ENCODE assay signal across 2 fruit fly cellular contexts in genomic region chr3R:8979850-8980775, dm6.
TF ChIP-seq lines count a peak whose summit lies in the region.

No protein-coding gene starts in this region.

TF ChIP-seq in whole organism, embryonic, 481 proteins besides CTCF, POLR2A, EP300 and RAD21 (continued from another document and continues in another):
- TF ChIP-seq pum (GFP tag; optimal IDR thresholded peaks at IDR 0.05; lab: Kevin White, UChicago) (peak; percentile 8), bsh (GFP tag; optimal IDR thresholded peaks at IDR 0.05; lab: Kevin White, UChicago) (peak; percentile 8 to 11), dpn (GFP tag; optimal IDR thresholded peaks at IDR 0.05; lab: Kevin White, UChicago) (peak in 1 of 2 experiments; percentile 28), Hsf (GFP tag; optimal IDR thresholded peaks at IDR 0.05; lab: Kevin White, UChicago) (no peak), Med (GFP tag; lab: Kevin White, UChicago) (peak; percentile 57), Hey (tag; optimal IDR thresholded peaks at IDR 0.05; lab: Kevin White, UChicago) (no peak), fd3F (GFP tag; optimal IDR thresholded peaks at IDR 0.05; lab: Kevin White, UChicago) (no peak), gcm2 (GFP tag; optimal IDR thresholded peaks at IDR 0.05; lab: Kevin White, UChicago) (peak; percentile 3), CG6654 (GFP tag; optimal IDR thresholded peaks at IDR 0.05; lab: Kevin White, UChicago) (no peak), gfzf (GFP tag; optimal IDR thresholded peaks at IDR 0.05; lab: Kevin White, UChicago) (no peak), Hmr (GFP tag; optimal IDR thresholded peaks at IDR 0.05; lab: Kevin White, UChicago) (peak; percentile 16), Atf-2 (GFP tag; optimal IDR thresholded peaks at IDR 0.05; lab: Kevin White, UChicago) (peak; percentile 14), Eip74EF (GFP tag; optimal IDR thresholded peaks at IDR 0.05; lab: Kevin White, UChicago) (peak in 1 of 2 experiments; percentile 22), CG17912 (GFP tag; optimal IDR thresholded peaks at IDR 0.05; lab: Kevin White, UChicago) (peak; percentile 27), tx (GFP tag; optimal IDR thresholded peaks at IDR 0.05; lab: Kevin White, UChicago) (no peak), slp2 (GFP tag; optimal IDR thresholded peaks at IDR 0.05; lab: Kevin White, UChicago) (no peak), NfI (GFP tag; optimal IDR thresholded peaks at IDR 0.05; lab: Kevin White, UChicago) (peak; percentile 24), bowl (GFP tag; IDR thresholded peaks at IDR 0.05; lab: Robert Waterston, UW) (no peak), lilli (GFP tag; optimal IDR thresholded peaks at IDR 0.05; lab: Kevin White, UChicago) (no peak), Taf1 (GFP tag; IDR thresholded peaks at IDR 0.05; lab: Robert Waterston, UW) (no peak), Sox102F (GFP tag; optimal IDR thresholded peaks at IDR 0.05; lab: Kevin White, UChicago) (no peak), Chrac-16 (GFP tag; optimal IDR thresholded peaks at IDR 0.05; lab: Kevin White, UChicago) (no peak), CG4424 (GFP tag; optimal IDR thresholded peaks at IDR 0.05; lab: Kevin White, UChicago) (no peak), amos (GFP tag; IDR thresholded peaks at IDR 0.05; lab: Robert Waterston, UW; ENCODE audit: partially characterized antibody) (peak; percentile 80), wdn (GFP tag; IDR thresholded peaks at IDR 0.05; lab: Robert Waterston, UW) (no peak), pnt (GFP tag; optimal IDR thresholded peaks at IDR 0.05; lab: Kevin White, UChicago) (peak; percentile 10), BtbVII (GFP tag; optimal IDR thresholded peaks at IDR 0.05; lab: Kevin White, UChicago) (peak; percentile 0), D19A (tag; optimal IDR thresholded peaks at IDR 0.05; lab: Kevin White, UChicago) (peak; percentile 25), otp (GFP tag; IDR thresholded peaks at IDR 0.05; lab: Robert Waterston, UW) (no peak), unc-4 (GFP tag; IDR thresholded peaks at IDR 0.05; lab: Robert Waterston, UW; ENCODE audit: partially characterized antibody) (peak; percentile 39; the same call in 1 of the 2 replicates), CG18764 (GFP tag; optimal IDR thresholded peaks at IDR 0.05; lab: Kevin White, UChicago) (no peak), CG6854 (GFP tag; optimal IDR thresholded peaks at IDR 0.05; lab: Kevin White, UChicago) (peak; percentile 56), CG4854 (GFP tag; optimal IDR thresholded peaks at IDR 0.05; lab: Kevin White, UChicago) (no peak), ssp (GFP tag; IDR thresholded peaks at IDR 0.05; lab: Robert Waterston, UW) (no peak), Pdp1 (GFP tag; optimal IDR thresholded peaks at IDR 0.05; lab: Kevin White, UChicago) (peak in 1 of 2 experiments; percentile 41), Dek (tag; optimal IDR thresholded peaks at IDR 0.05; lab: Kevin White, UChicago) (peak; percentile 69), zfh1 (GFP tag; IDR thresholded peaks at IDR 0.05; lab: Robert Waterston, UW) (no peak; the same call in 2 of the 3 replicates), CG1233 (GFP tag; optimal IDR thresholded peaks at IDR 0.05; lab: Kevin White, UChicago) (peak; percentile 6), shn (GFP tag; optimal IDR thresholded peaks at IDR 0.05; lab: Kevin White, UChicago) (no peak), fru (optimal IDR thresholded peaks at IDR 0.05; lab: Kevin White, UChicago) (no peak), z (GFP tag; IDR thresholded peaks at IDR 0.05; lab: Robert Waterston, UW) (no peak), CG10209 (GFP tag; optimal IDR thresholded peaks at IDR 0.05; lab: Kevin White, UChicago) (no peak), CG2116 (GFP tag; optimal IDR thresholded peaks at IDR 0.05; lab: Kevin White, UChicago) (no peak), HLHmδ (GFP tag; optimal IDR thresholded peaks at IDR 0.05; lab: Kevin White, UChicago) (no peak), C15 (GFP tag; IDR thresholded peaks at IDR 0.05; lab: Robert Waterston, UW) (no peak), ash1 (GFP tag; optimal IDR thresholded peaks at IDR 0.05; lab: Kevin White, UChicago) (no peak), CG34224 (GFP tag; IDR thresholded peaks at IDR 0.05; lab: Robert Waterston, UW; ENCODE audit: partially characterized antibody) (no peak; the same call in 2 of the 3 replicates), CG32532 (GFP tag; IDR thresholded peaks at IDR 0.05; lab: Robert Waterston, UW) (peak; percentile 58; the same call in 1 of the 2 replicates), Hr51 (GFP tag; optimal IDR thresholded peaks at IDR 0.05; lab: Kevin White, UChicago) (peak in 1 of 2 experiments; percentile 10), ATbp (GFP tag; optimal IDR thresholded peaks at IDR 0.05; lab: Kevin White, UChicago) (no peak), kni (GFP tag; optimal IDR thresholded peaks at IDR 0.05; lab: Kevin White, UChicago) (no peak), CG6254 (GFP tag; optimal IDR thresholded peaks at IDR 0.05; lab: Kevin White, UChicago) (no peak), so (GFP tag; IDR thresholded peaks at IDR 0.05; lab: Robert Waterston, UW) (0 out of 3 replicates have a peak, but pooled peaks have one; percentile 27), CG12391 (tag; optimal IDR thresholded peaks at IDR 0.05; lab: Kevin White, UChicago) (peak; percentile 3), CG10366 (GFP tag; IDR thresholded peaks at IDR 0.05; lab: Robert Waterston, UW) (no peak), nau (GFP tag; optimal IDR thresholded peaks at IDR 0.05; lab: Kevin White, UChicago) (peak; percentile 17), tll (GFP tag; optimal IDR thresholded peaks at IDR 0.05; lab: Kevin White, UChicago) (no peak), CG30403 (GFP tag; optimal IDR thresholded peaks at IDR 0.05; lab: Kevin White, UChicago) (peak; percentile 24), CG4617 (GFP tag; optimal IDR thresholded peaks at IDR 0.05; lab: Kevin White, UChicago; ENCODE audit: borderline replicate concordance) (no peak), Neu2 (GFP tag; optimal IDR thresholded peaks at IDR 0.05; lab: Kevin White, UChicago; ENCODE audit: borderline replicate concordance) (no peak), Poxn (GFP tag; IDR thresholded peaks at IDR 0.05; lab: Robert Waterston, UW) (no peak), CG11723 (GFP tag; optimal IDR thresholded peaks at IDR 0.05; lab: Kevin White, UChicago) (no peak), CG15514 (GFP tag; optimal IDR thresholded peaks at IDR 0.05; lab: Kevin White, UChicago) (no peak), CG3847 (GFP tag; IDR thresholded peaks at IDR 0.05; lab: Robert Waterston, UW) (0 out of 2 replicates have a peak, but pooled peaks have one; percentile 15), crol (GFP tag; IDR thresholded peaks at IDR 0.05; lab: Robert Waterston, UW) (no peak)

TF ChIP-seq in whole organism, prepupa, 60 proteins besides CTCF, POLR2A, EP300 and RAD21 (continued from another document):
- TF ChIP-seq CG8632 (GFP tag; optimal IDR thresholded peaks at IDR 0.05; lab: Kevin White, UChicago) (no peak), CG6163 (GFP tag; IDR thresholded peaks at IDR 0.05; lab: Robert Waterston, UW) (no peak), CG8119 (GFP tag; IDR thresholded peaks at IDR 0.05; lab: Robert Waterston, UW) (peak; percentile 38; the same call in 2 of the 3 replicates), CG10669 (GFP tag; optimal IDR thresholded peaks at IDR 0.05; lab: Kevin White, UChicago) (no peak), fd59A (GFP tag; optimal IDR thresholded peaks at IDR 0.05; lab: Kevin White, UChicago) (no peak), Blimp-1 (GFP tag; optimal IDR thresholded peaks at IDR 0.05; lab: Kevin White, UChicago) (no peak), CG6792 (GFP tag; optimal IDR thresholded peaks at IDR 0.05; lab: Kevin White, UChicago) (no peak), Ets21C (GFP tag; optimal IDR thresholded peaks at IDR 0.05; lab: Kevin White, UChicago) (peak; percentile 26), CG34406 (GFP tag; optimal IDR thresholded peaks at IDR 0.05; lab: Kevin White, UChicago) (no peak), CG6276 (GFP tag; optimal IDR thresholded peaks at IDR 0.05; lab: Kevin White, UChicago) (peak; percentile 27), CG32006 (GFP tag; optimal IDR thresholded peaks at IDR 0.05; lab: Kevin White, UChicago) (no peak), Sox14 (GFP tag; optimal IDR thresholded peaks at IDR 0.05; lab: Kevin White, UChicago) (no peak), Met (GFP tag; optimal IDR thresholded peaks at IDR 0.05; lab: Kevin White, UChicago) (peak; percentile 9), Hr39 (GFP tag; optimal IDR thresholded peaks at IDR 0.05; lab: Kevin White, UChicago) (peak; percentile 15), CG7368 (GFP tag; optimal IDR thresholded peaks at IDR 0.05; lab: Kevin White, UChicago) (no peak), topi (GFP tag; optimal IDR thresholded peaks at IDR 0.05; lab: Kevin White, UChicago) (no peak), Sox102F (GFP tag; optimal IDR thresholded peaks at IDR 0.05; lab: Kevin White, UChicago) (no peak), OdsH (GFP tag; optimal IDR thresholded peaks at IDR 0.05; lab: Kevin White, UChicago) (peak; percentile 8), CG8319 (GFP tag; optimal IDR thresholded peaks at IDR 0.05; lab: Kevin White, UChicago) (peak; percentile 64), Eip93F (GFP tag; optimal IDR thresholded peaks at IDR 0.05; lab: Kevin White, UChicago) (no peak), Eip75B (GFP tag; optimal IDR thresholded peaks at IDR 0.05; lab: Kevin White, UChicago) (no peak), net (GFP tag; optimal IDR thresholded peaks at IDR 0.05; lab: Kevin White, UChicago) (no peak), CG9139 (GFP tag; optimal IDR thresholded peaks at IDR 0.05; lab: Kevin White, UChicago) (peak; percentile 14), CG15336 (GFP tag; IDR thresholded peaks at IDR 0.05; lab: Robert Waterston, UW) (peak; percentile 61), CG31627 (GFP tag; optimal IDR thresholded peaks at IDR 0.05; lab: Kevin White, UChicago) (peak; percentile 38), Sox15 (GFP tag; optimal IDR thresholded peaks at IDR 0.05; lab: Kevin White, UChicago) (no peak), CG16779 (tag; optimal IDR thresholded peaks at IDR 0.05; lab: Kevin White, UChicago) (no peak), CG11902 (GFP tag; optimal IDR thresholded peaks at IDR 0.05; lab: Kevin White, UChicago) (no peak), CG1621 (tag; optimal IDR thresholded peaks at IDR 0.05; lab: Kevin White, UChicago) (no peak), Eip78C (GFP tag; lab: Kevin White, UChicago) (peak; percentile 33), vri (GFP tag; optimal IDR thresholded peaks at IDR 0.05; lab: Kevin White, UChicago) (no peak), Hr4 (GFP tag; optimal IDR thresholded peaks at IDR 0.05; lab: Kevin White, UChicago) (no peak), Ets96B (tag; optimal IDR thresholded peaks at IDR 0.05; lab: Kevin White, UChicago) (no peak), fkh (GFP tag; optimal IDR thresholded peaks at IDR 0.05; lab: Kevin White, UChicago) (peak; percentile 76), salr (GFP tag; optimal IDR thresholded peaks at IDR 0.05; lab: Kevin White, UChicago) (no peak), CG3919 (GFP tag; optimal IDR thresholded peaks at IDR 0.05; lab: Kevin White, UChicago) (no peak), spab (GFP tag; optimal IDR thresholded peaks at IDR 0.05; lab: Kevin White, UChicago) (no peak)
